Fruit fly (Drosophila melanogaster) whole organism, embryonic: Measurements from ENCODE around the gene temp.
A peak's percentile ranks its signal among the peaks of the same experiment; 100 is the strongest.

Experiments
- Asciz ChIP-seq: fragments of 200-800 bp; sonication (Bioruptor generic); optimal IDR thresholded peaks from 2 replicates; lab custom pipeline; 2017; ENCODE audit warnings: missing biosample characterization, mild to moderate bottlenecking, missing genetic modification characterization, missing genetic modification reagents
- Atf3 ChIP-seq: fragments of 200-800 bp; sonication (Bioruptor generic); optimal IDR thresholded peaks from 3 replicates; lab custom pipeline; 2016; ENCODE audit warnings: missing biosample characterization, missing genetic modification characterization
- B-H1 ChIP-seq: fragments of 200-800 bp; sonication (Bioruptor generic); IDR thresholded peaks from 3 replicates; pipeline ENCODE4 v1.3.6; 2022; ENCODE audit warnings: missing biosample characterization, missing genetic modification characterization
- Bgb ChIP-seq: fragments of 200-800 bp; sonication (Bioruptor generic); IDR thresholded peaks from 2 replicates; pipeline ENCODE4 v1.3.6; 2022; ENCODE audit warnings: missing biosample characterization, missing genetic modification characterization; ENCODE audit not compliant: partially characterized antibody
- CG1024 ChIP-seq: fragments of 200-800 bp; sonication (Bioruptor generic); IDR thresholded peaks from 2 replicates; pipeline ENCODE4 v1.3.6; 2022; ENCODE audit warnings: missing biosample characterization, missing genetic modification characterization
- CG10654 ChIP-seq: fragments of 200-800 bp; sonication (Bioruptor generic); optimal IDR thresholded peaks from 2 replicates; lab custom pipeline; 2016; ENCODE audit warnings: missing biosample characterization, missing genetic modification characterization
- CG11247 ChIP-seq: fragments of 200-800 bp; sonication (Bioruptor generic); IDR thresholded peaks from 2 replicates; pipeline ENCODE4 v1.3.6; 2022; ENCODE audit warnings: missing biosample characterization, missing genetic modification characterization
- CG12155 ChIP-seq: fragments of 200-800 bp; sonication (Bioruptor generic); optimal IDR thresholded peaks from 3 replicates; lab custom pipeline; 2016; ENCODE audit warnings: missing biosample characterization, missing genetic modification characterization
- CG12942 ChIP-seq: fragments of 200-800 bp; sonication (Bioruptor generic); optimal IDR thresholded peaks from 3 replicates; lab custom pipeline; 2016; ENCODE audit warnings: missing biosample characterization, missing genetic modification characterization
- CG14050 ChIP-seq: fragments of 200-800 bp; sonication (Bioruptor generic); IDR thresholded peaks from 3 replicates; pipeline ENCODE4 v1.3.6; 2022; ENCODE audit warnings: missing biosample characterization, missing genetic modification characterization
- CG15073 ChIP-seq: fragments of 200-800 bp; sonication (Bioruptor generic); optimal IDR thresholded peaks from 2 replicates; lab custom pipeline; 2016; ENCODE audit warnings: missing biosample characterization, missing genetic modification characterization
- CG15601 ChIP-seq: fragments of 200-800 bp; sonication (Bioruptor generic); optimal IDR thresholded peaks from 3 replicates; lab custom pipeline; 2019; ENCODE audit warnings: missing biosample characterization, mild to moderate bottlenecking, missing genetic modification characterization, moderate library complexity
- CG18011 ChIP-seq: fragments of 200-800 bp; sonication (Bioruptor generic); optimal IDR thresholded peaks from 2 replicates; lab custom pipeline; 2017; ENCODE audit warnings: missing biosample characterization, missing genetic modification characterization, mild to moderate bottlenecking, moderate library complexity, missing genotype
- CG18764 ChIP-seq: fragments of 200-800 bp; sonication (Bioruptor generic); optimal IDR thresholded peaks from 3 replicates; lab custom pipeline; 2016; ENCODE audit warnings: missing biosample characterization, missing genetic modification characterization
- CG30403 ChIP-seq: fragments of 200-800 bp; sonication (Bioruptor generic); optimal IDR thresholded peaks from 3 replicates; lab custom pipeline; 2016; ENCODE audit warnings: missing biosample characterization, missing genetic modification characterization
- CG3726 ChIP-seq: fragments of 200-800 bp; sonication (Bioruptor generic); IDR thresholded peaks from 3 replicates; pipeline ENCODE4, ENCODE4 v1.3.6; 2022; ENCODE audit warnings: missing biosample characterization, missing genetic modification characterization
- CG8359 ChIP-seq: fragments of 200-800 bp; sonication (Bioruptor generic); optimal IDR thresholded peaks from 2 replicates; lab custom pipeline; 2017; ENCODE audit warnings: missing biosample characterization, mild to moderate bottlenecking, missing genetic modification characterization, borderline replicate concordance
- Ets65A ChIP-seq: fragments of 200-800 bp; sonication (Bioruptor generic); peaks from one replicate; lab custom pipeline; 2016; ENCODE audit warnings: missing biosample characterization, missing genetic modification characterization
- HLH54F ChIP-seq: fragments of 200-800 bp; sonication (Bioruptor generic); optimal IDR thresholded peaks from 3 replicates; lab custom pipeline; 2016; ENCODE audit warnings: missing biosample characterization, missing genetic modification characterization
- Hr78 ChIP-seq, 2 experiments: fragments of 200-800 bp in 1 of 2; fragments of >200 bp in 1 of 2; sonication (Bioruptor generic) in 1 of 2; optimal IDR thresholded peaks; 2 replicates each; lab custom pipeline; 2017 to 2019; ENCODE audit warnings: missing biosample characterization in 2 of 2, missing genetic modification characterization in 2 of 2, mild to moderate bottlenecking in 1 of 2, moderate library complexity in 1 of 2
- MBD-R2 ChIP-seq: fragments of 200-800 bp; sonication (Bioruptor generic); IDR thresholded peaks from 2 replicates; pipeline ENCODE4 v1.3.6; 2022; ENCODE audit warnings: missing biosample characterization, missing genetic modification characterization
- Mrtf ChIP-seq: fragments of 200-800 bp; sonication (Bioruptor generic); IDR thresholded peaks from 3 replicates; pipeline ENCODE4 v1.3.6; 2022; ENCODE audit warnings: missing biosample characterization, missing genetic modification characterization
- NFAT ChIP-seq: fragments of 200-800 bp; sonication (Bioruptor generic); IDR thresholded peaks from 2 replicates; pipeline ENCODE4 v1.3.6; 2022; ENCODE audit warnings: missing biosample characterization, missing genetic modification characterization
- Optix ChIP-seq: fragments of 200-800 bp; sonication (Bioruptor generic); IDR thresholded peaks from 3 replicates; pipeline ENCODE4 v1.3.6; 2022; ENCODE audit warnings: missing biosample characterization, missing genetic modification characterization
- Xbp1 ChIP-seq: fragments of 200-800 bp; sonication (Bioruptor generic); optimal IDR thresholded peaks from 3 replicates; lab custom pipeline; 2016; ENCODE audit warnings: missing biosample characterization, mild to moderate bottlenecking, missing genetic modification characterization
- cwo ChIP-seq: fragments of 200-800 bp; sonication (Bioruptor generic); optimal IDR thresholded peaks from 3 replicates; lab custom pipeline; 2017; ENCODE audit warnings: missing biosample characterization, missing genetic modification characterization, mild to moderate bottlenecking, moderate library complexity, missing genetic modification reagents
- dm ChIP-seq: fragments of 200-800 bp; sonication (Bioruptor generic); optimal IDR thresholded peaks from 3 replicates; lab custom pipeline; 2016; ENCODE audit warnings: missing biosample characterization, missing genetic modification characterization
- dmrt11E ChIP-seq: fragments of 200-800 bp; sonication (Bioruptor generic); optimal IDR thresholded peaks from 3 replicates; lab custom pipeline; 2018; ENCODE audit warnings: missing biosample characterization, mild to moderate bottlenecking, missing genetic modification characterization, moderate library complexity
- dmrt99B ChIP-seq: fragments of 200-800 bp; sonication (Bioruptor generic); optimal IDR thresholded peaks from 2 replicates; lab custom pipeline; 2018; ENCODE audit warnings: missing biosample characterization, mild to moderate bottlenecking, missing genetic modification characterization, moderate library complexity
- emc ChIP-seq: fragments of 200-800 bp; sonication (Bioruptor generic); optimal IDR thresholded peaks from 2 replicates; lab custom pipeline; 2016; ENCODE audit warnings: missing biosample characterization, missing genetic modification characterization
- ewg ChIP-seq: fragments of 200-800 bp; sonication (Bioruptor generic); optimal IDR thresholded peaks from 3 replicates; lab custom pipeline; 2017; ENCODE audit warnings: mild to moderate bottlenecking, missing biosample characterization, missing genetic modification reagents, missing genetic modification characterization
- eyg ChIP-seq: fragments of 200-800 bp; sonication (Bioruptor generic); optimal IDR thresholded peaks from 3 replicates; lab custom pipeline; 2016; ENCODE audit warnings: missing biosample characterization, missing genetic modification characterization
- her ChIP-seq: fragments of 200-800 bp; sonication (Bioruptor generic); optimal IDR thresholded peaks from 2 replicates; lab custom pipeline; 2016; ENCODE audit warnings: missing biosample characterization, missing genetic modification characterization
- hkb ChIP-seq, 2 experiments: fragments of 200-800 bp in 1 of 2; fragments of >200 bp in 1 of 2; sonication (Bioruptor generic) in 1 of 2; IDR thresholded peaks in 1 of 2; optimal IDR thresholded peaks in 1 of 2; 2 replicates each; pipeline versions ENCODE4 v1.3.6 to Lab custom; 2017 to 2022; ENCODE audit warnings: missing biosample characterization in 1 of 2, missing genetic modification characterization in 1 of 2
- kah ChIP-seq: fragments of 200-800 bp; sonication (Bioruptor generic); optimal IDR thresholded peaks from 2 replicates; lab custom pipeline; 2018; ENCODE audit warnings: missing biosample characterization, mild to moderate bottlenecking, missing genetic modification characterization
- kay ChIP-seq: fragments of 200-800 bp; sonication (Bioruptor generic); optimal IDR thresholded peaks from 2 replicates; lab custom pipeline; 2016; ENCODE audit warnings: missing biosample characterization, missing genetic modification characterization
- mam ChIP-seq: fragments of 200-800 bp; sonication (Bioruptor generic); optimal IDR thresholded peaks from 3 replicates; lab custom pipeline; 2016; ENCODE audit warnings: missing biosample characterization, missing genetic modification characterization
- odd ChIP-seq: fragments of 200-800 bp; sonication (Bioruptor generic); optimal IDR thresholded peaks from 2 replicates; lab custom pipeline; 2017; ENCODE audit warnings: missing biosample characterization, mild to moderate bottlenecking, missing genetic modification characterization
- onecut ChIP-seq: fragments of 200-800 bp; sonication (Bioruptor generic); IDR thresholded peaks from 2 replicates; pipeline ENCODE4 v1.3.6; 2022; ENCODE audit warnings: missing biosample characterization, missing genetic modification characterization
- psq ChIP-seq: fragments of 200-800 bp; sonication (Bioruptor generic); optimal IDR thresholded peaks from 2 replicates; lab custom pipeline; 2017; ENCODE audit warnings: missing biosample characterization, missing genetic modification characterization
- pum ChIP-seq: fragments of 200-800 bp; sonication (Bioruptor generic); optimal IDR thresholded peaks from 2 replicates; lab custom pipeline; 2016; ENCODE audit warnings: missing biosample characterization, missing genetic modification characterization
- run ChIP-seq: fragments of 200-800 bp; sonication (Bioruptor generic); optimal IDR thresholded peaks from 3 replicates; lab custom pipeline; 2018; ENCODE audit warnings: missing biosample characterization, mild to moderate bottlenecking, missing genetic modification characterization
- sim ChIP-seq: fragments of 200-800 bp; sonication (Bioruptor generic); IDR thresholded peaks from 2 replicates; pipeline ENCODE4 v1.3.6; 2022; ENCODE audit warnings: missing biosample characterization, missing genetic modification characterization
- trem ChIP-seq: fragments of 200-800 bp; optimal IDR thresholded peaks from 3 replicates; lab custom pipeline; 2019; ENCODE audit warnings: missing biosample characterization, mild to moderate bottlenecking, missing genetic modification characterization, moderate library complexity
- trh ChIP-seq: fragments of 200-800 bp; sonication (Bioruptor generic); optimal IDR thresholded peaks from 2 replicates; lab custom pipeline; 2016; ENCODE audit warnings: missing biosample characterization, missing genetic modification characterization
- vvl ChIP-seq: fragments of 200-800 bp; sonication (Bioruptor generic); IDR thresholded peaks from 2 replicates; pipeline ENCODE4 v1.3.6; 2022; ENCODE audit warnings: missing biosample characterization, missing genetic modification characterization
- wek ChIP-seq: fragments of 200-800 bp; sonication (Bioruptor generic); optimal IDR thresholded peaks from 3 replicates; lab custom pipeline; 2018; ENCODE audit warnings: missing biosample characterization, mild to moderate bottlenecking, missing genetic modification characterization, moderate library complexity
- zen2 ChIP-seq: fragments of 200-800 bp; sonication (Bioruptor generic); IDR thresholded peaks from 3 replicates; pipeline ENCODE4 v1.3.6; 2022; ENCODE audit warnings: missing biosample characterization, missing genetic modification characterization; ENCODE audit not compliant: partially characterized antibody

temp gene

DNA sequence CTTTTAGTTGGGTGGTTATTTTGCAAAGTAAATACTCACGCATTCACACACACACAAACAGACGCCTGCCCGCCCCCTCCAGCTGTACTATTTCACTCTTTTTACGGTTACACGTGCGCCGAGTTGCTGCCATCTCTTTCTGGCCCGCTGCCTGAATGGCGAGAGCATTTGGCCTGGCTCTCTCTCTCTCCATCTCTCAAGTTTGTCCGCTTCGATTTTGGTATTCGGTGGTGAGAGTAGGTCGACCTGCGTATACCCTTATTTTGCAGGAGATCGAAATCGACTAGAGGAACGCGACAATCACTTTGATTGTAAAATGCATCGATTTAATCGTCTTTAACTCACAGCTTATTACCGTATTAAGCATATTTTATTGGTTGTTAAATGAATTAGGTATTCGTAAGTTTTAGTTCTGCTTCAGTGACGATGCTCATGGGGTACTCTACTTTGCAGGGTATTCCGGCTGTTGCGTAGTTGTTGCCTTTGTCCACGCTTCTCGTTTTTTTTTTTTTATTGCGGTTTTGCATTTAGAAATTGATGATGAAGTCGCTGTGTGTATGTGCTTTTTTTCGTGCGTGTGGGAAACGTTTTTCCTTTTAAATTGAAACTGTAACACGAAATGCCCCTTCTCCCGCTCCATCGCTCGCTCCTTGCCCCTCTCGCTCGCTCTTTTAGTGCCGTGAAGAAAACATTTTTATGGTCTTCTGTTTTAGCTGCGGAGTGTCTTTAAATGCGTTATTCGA lies 41.6 kb upstream of the temp start (continued):
- TF ChIP-seq CG14050 (GFP tag; lab: Robert Waterston, UW) (peak; percentile 83), eyg (GFP tag; lab: Kevin White, UChicago) (peak; percentile 84), wek (peak; percentile 70), ewg (GFP tag; lab: Kevin White, UChicago) (peak; percentile 81), HLH54F (GFP tag; lab: Kevin White, UChicago) (peak; percentile 94), sim (GFP tag; lab: Robert Waterston, UW) (peak; percentile 17; the same call in 1 of the 2 replicates), cwo (peak; percentile 97), her (peak; percentile 91), Ets65A (GFP tag; lab: Kevin White, UChicago) (peak; percentile 99), dm (GFP tag; lab: Kevin White, UChicago) (peak; percentile 90), Xbp1 (GFP tag; lab: Kevin White, UChicago) (peak; percentile 90), dmrt99B (tag; lab: Kevin White, UChicago) (peak; percentile 87), Asciz (GFP tag; lab: Kevin White, UChicago) (peak; percentile 75), B-H1 (peak; percentile 66), NFAT (GFP tag; lab: Robert Waterston, UW) (peak; percentile 44; the same call in 1 of the 2 replicates), CG12942 (GFP tag; lab: Kevin White, UChicago) (peak; percentile 77), pum (GFP tag; lab: Kevin White, UChicago) (peak; percentile 87), hkb (optimal IDR thresholded peaks at IDR 0.05; lab: Kevin White, UChicago) (peak; percentile 47), hkb (GFP tag; IDR thresholded peaks at IDR 0.05; lab: Robert Waterston, UW) (peak; percentile 89), CG15601 (tag; lab: Kevin White, UChicago) (peak; percentile 85), Bgb (GFP tag; lab: Robert Waterston, UW) (no peak), CG30403 (GFP tag; lab: Kevin White, UChicago) (peak; percentile 90), run (tag; lab: Kevin White, UChicago) (peak; percentile 91), Atf3 (GFP tag; lab: Kevin White, UChicago) (peak; percentile 90), CG1024 (peak; percentile 55; the same call in 1 of the 2 replicates), Hr78 (GFP tag; optimal IDR thresholded peaks at IDR 0.05; lab: Kevin White, UChicago) (peak in 1 of 2 experiments; percentile 70), trem (peak; percentile 81), CG8359 (GFP tag; lab: Kevin White, UChicago) (peak; percentile 35), CG12155 (peak; percentile 79), CG15073 (peak; percentile 1), dmrt11E (tag; lab: Kevin White, UChicago) (peak; percentile 89), vvl (GFP tag; lab: Robert Waterston, UW) (peak; percentile 87), zen2 (no peak), MBD-R2 (GFP tag; lab: Robert Waterston, UW) (peak; percentile 57; the same call in 1 of the 2 replicates), kah (GFP tag; lab: Kevin White, UChicago) (peak; percentile 57), CG11247 (GFP tag; lab: Robert Waterston, UW) (peak; percentile 55; the same call in 1 of the 2 replicates), trh (GFP tag; lab: Kevin White, UChicago) (peak; percentile 62), onecut (GFP tag; lab: Robert Waterston, UW) (peak; percentile 75), CG18011 (GFP tag; lab: Kevin White, UChicago) (peak; percentile 76), CG18764 (GFP tag; lab: Kevin White, UChicago) (peak; percentile 76), Mrtf (GFP tag; lab: Robert Waterston, UW) (peak; percentile 60; the same call in 1 of the 3 replicates), emc (GFP tag; lab: Kevin White, UChicago) (peak; percentile 81), odd (GFP tag; lab: Kevin White, UChicago) (peak; percentile 88), Optix (peak; percentile 86), CG3726 (GFP tag; lab: Robert Waterston, UW) (peak; percentile 67; the same call in 2 of the 3 replicates), mam (GFP tag; lab: Kevin White, UChicago) (peak; percentile 86), psq (GFP tag; lab: Kevin White, UChicago) (peak; percentile 80), CG10654 (GFP tag; lab: Kevin White, UChicago) (peak; percentile 83), kay (peak; percentile 84)
